Fruit fly (Drosophila melanogaster): Measurements from ENCODE around the gene Cse1.

DNA sequence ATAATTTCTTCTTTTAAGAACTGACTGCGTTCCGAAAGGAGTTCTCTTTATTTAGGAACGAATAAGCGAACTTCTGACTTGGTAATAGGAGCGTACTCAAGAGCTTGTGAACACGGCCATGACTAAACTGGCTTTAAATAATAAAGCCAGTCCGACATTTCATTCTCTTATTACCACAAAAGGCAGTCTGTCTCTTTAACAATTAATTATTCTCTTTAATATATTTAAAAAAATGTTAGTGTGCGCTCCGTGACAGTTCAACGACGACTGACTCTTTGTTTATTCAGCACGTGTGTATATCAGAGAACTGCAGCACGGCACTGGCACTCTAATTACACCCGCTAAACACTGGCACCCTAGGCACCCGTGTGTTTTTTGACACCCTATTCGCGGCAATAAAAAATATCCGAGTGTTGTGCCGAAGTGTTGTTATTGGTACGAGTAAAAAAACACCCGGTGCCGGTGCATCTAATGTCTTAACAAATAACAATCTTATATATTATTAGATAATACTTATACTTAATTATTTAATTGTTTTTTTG, 33.5 kb upstream of the Cse1 start, which contains the start of gene CG31809:
- TF ChIP-seq h (optimal IDR thresholded peaks at IDR 0.05) (no peak), insv (optimal IDR thresholded peaks at IDR 0.05) (no peak)
